Fruit fly (Drosophila melanogaster): ENCODE measurements around the gene Cpr72Ec.

- TF ChIP-seq Dif (GFP tag; optimal IDR thresholded peaks at IDR 0.05; ENCODE audit: partially characterized antibody) (no peak), Rel (GFP tag; optimal IDR thresholded peaks at IDR 0.05) (no peak), Rel (tag; optimal IDR thresholded peaks at IDR 0.05) (no peak), sv (GFP tag; optimal IDR thresholded peaks at IDR 0.05) (no peak), dsf (GFP tag; optimal IDR thresholded peaks at IDR 0.05; ENCODE audit: borderline replicate concordance) (no peak), lola (GFP tag; optimal IDR thresholded peaks at IDR 0.05) (no peak), h (GFP tag; optimal IDR thresholded peaks at IDR 0.05) (no peak), psq (GFP tag; optimal IDR thresholded peaks at IDR 0.05) (no peak), sage (GFP tag; optimal IDR thresholded peaks at IDR 0.05) (no peak), usp (GFP tag; optimal IDR thresholded peaks at IDR 0.05) (no peak), CG32264 (GFP tag; optimal IDR thresholded peaks at IDR 0.05) (no peak), OdsH (GFP tag; optimal IDR thresholded peaks at IDR 0.05) (no peak), fru (GFP tag; optimal IDR thresholded peaks at IDR 0.05) (no peak), Mio (GFP tag; optimal IDR thresholded peaks at IDR 0.05) (no peak)
These were observed 43.8 kb downstream of the Cpr72Ec start, which contains the start of gene CG13059 for dm6 chr3L:16323372-16323771.

All from whole organism, wandering third instar larva.